Fruit fly (Drosophila melanogaster) whole organism, embryonic: Measurements from ENCODE around the gene CG13059.

Experiments used
- Aef1 ChIP-seq: fragments of 200-800 bp; sonication (Bioruptor generic); IDR thresholded peaks from 3 replicates; pipeline ENCODE4 v1.3.6; 2022; ENCODE audit warnings: missing biosample characterization, missing genetic modification characterization
- Antp ChIP-seq: fragments of 200-800 bp; sonication (Bioruptor generic); optimal IDR thresholded peaks from 3 replicates; lab custom pipeline; 2016; ENCODE audit warnings: missing biosample characterization, missing genetic modification characterization
- B-H1 ChIP-seq: fragments of 200-800 bp; sonication (Bioruptor generic); IDR thresholded peaks from 3 replicates; pipeline ENCODE4 v1.3.6; 2022; ENCODE audit warnings: missing biosample characterization, missing genetic modification characterization
- CG10321 ChIP-seq: fragments of 200-800 bp; sonication (Bioruptor generic); IDR thresholded peaks from 2 replicates; pipeline ENCODE4 v1.3.6; 2022; ENCODE audit warnings: missing biosample characterization, missing genetic modification characterization
- CG11093 ChIP-seq: fragments of 200-800 bp; sonication (Bioruptor generic); IDR thresholded peaks from 3 replicates; pipeline ENCODE4 v1.3.6; 2022; ENCODE audit warnings: missing biosample characterization, missing genetic modification characterization
- CG1233 ChIP-seq: fragments of 200-800 bp; sonication (Bioruptor generic); optimal IDR thresholded peaks from 4 replicates; lab custom pipeline; 2018; ENCODE audit warnings: missing biosample characterization, mild to moderate bottlenecking, missing genetic modification characterization
- CG13624 ChIP-seq: fragments of 200-800 bp; sonication (Bioruptor generic); optimal IDR thresholded peaks from 2 replicates; lab custom pipeline; 2016; ENCODE audit warnings: missing biosample characterization, missing genetic modification characterization
- CG15269 ChIP-seq: fragments of 200-800 bp; sonication (Bioruptor generic); optimal IDR thresholded peaks from 2 replicates; lab custom pipeline; 2018; ENCODE audit warnings: missing biosample characterization, mild to moderate bottlenecking, missing genetic modification characterization, moderate library complexity
- CG15514 ChIP-seq: fragments of 200-800 bp; sonication (Bioruptor generic); optimal IDR thresholded peaks from 3 replicates; lab custom pipeline; 2017; ENCODE audit warnings: missing biosample characterization, missing genetic modification characterization, mild to moderate bottlenecking, moderate library complexity, missing genetic modification reagents
- CG2116 ChIP-seq: fragments of 200-800 bp; sonication (Bioruptor generic); optimal IDR thresholded peaks from 3 replicates; lab custom pipeline; 2018; ENCODE audit warnings: missing biosample characterization, mild to moderate bottlenecking, missing genetic modification characterization
- CG32772 ChIP-seq: fragments of 200-800 bp; sonication (Bioruptor generic); IDR thresholded peaks from 2 replicates; pipeline ENCODE4 v1.3.6; 2022; ENCODE audit warnings: missing biosample characterization, missing genetic modification characterization
- CG3847 ChIP-seq: fragments of 200-800 bp; sonication (Bioruptor generic); IDR thresholded peaks from 2 replicates; pipeline ENCODE4 v1.3.6; 2022; ENCODE audit warnings: missing biosample characterization, missing genetic modification characterization
- CG6654 ChIP-seq: fragments of 200-800 bp; sonication (Bioruptor generic); optimal IDR thresholded peaks from 2 replicates; lab custom pipeline; 2017; ENCODE audit warnings: missing biosample characterization, mild to moderate bottlenecking, missing genetic modification characterization
- CG6683 ChIP-seq: fragments of 200-800 bp; sonication (Bioruptor generic); optimal IDR thresholded peaks from 2 replicates; lab custom pipeline; 2017; ENCODE audit warnings: missing biosample characterization, mild to moderate bottlenecking, missing genetic modification characterization, missing genetic modification reagents
- CG7357 ChIP-seq: fragments of 200-800 bp; sonication (Bioruptor generic); IDR thresholded peaks from 3 replicates; pipeline ENCODE4 v1.3.6; 2022; ENCODE audit warnings: missing biosample characterization, missing genetic modification characterization
- CG7556 ChIP-seq: fragments of 200-800 bp; sonication (Bioruptor generic); optimal IDR thresholded peaks from 2 replicates; lab custom pipeline; 2017; ENCODE audit warnings: missing biosample characterization, mild to moderate bottlenecking, missing genetic modification characterization
- CG7987 ChIP-seq: fragments of 200-800 bp; sonication (Bioruptor generic); optimal IDR thresholded peaks from 2 replicates; lab custom pipeline; 2018; ENCODE audit warnings: missing biosample characterization, mild to moderate bottlenecking, missing genetic modification characterization, moderate library complexity
- CG8089 ChIP-seq: fragments of 200-800 bp; sonication (Bioruptor generic); optimal IDR thresholded peaks from 3 replicates; lab custom pipeline; 2016; ENCODE audit warnings: missing biosample characterization, missing genetic modification characterization
- CG8290 ChIP-seq, 3 experiments: fragments of 200-800 bp; sonication (Bioruptor generic); optimal IDR thresholded peaks; 2 replicates each; lab custom pipeline; 2016 to 2019; ENCODE audit warnings: missing biosample characterization in 3 of 3, missing genetic modification characterization in 3 of 3, mild to moderate bottlenecking in 2 of 3, moderate library complexity in 1 of 3
- Dll ChIP-seq: fragments of 200-800 bp; sonication (Bioruptor generic); IDR thresholded peaks from 4 replicates; pipeline ENCODE4 v1.3.6; 2022; ENCODE audit warnings: missing biosample characterization, missing genetic modification characterization; ENCODE audit not compliant: partially characterized antibody
- Doc2 ChIP-seq: fragments of 200-800 bp; sonication (Bioruptor generic); IDR thresholded peaks from 2 replicates; pipeline ENCODE4 v1.3.6; 2022; ENCODE audit warnings: missing biosample characterization, missing genetic modification characterization
- MESR4 ChIP-seq: fragments of 200-800 bp; sonication (Bioruptor generic); optimal IDR thresholded peaks from 2 replicates; lab custom pipeline; 2018; ENCODE audit warnings: missing biosample characterization, mild to moderate bottlenecking, missing genetic modification characterization, moderate library complexity
- Nf-YC ChIP-seq: fragments of 200-800 bp; optimal IDR thresholded peaks from 3 replicates; lab custom pipeline; 2019; ENCODE audit warnings: missing biosample characterization, mild to moderate bottlenecking, missing genetic modification characterization, moderate library complexity
- Spps ChIP-seq: fragments of 200-800 bp; sonication (Bioruptor generic); optimal IDR thresholded peaks from 2 replicates; lab custom pipeline; 2018; ENCODE audit warnings: missing biosample characterization, mild to moderate bottlenecking, missing genetic modification characterization
- Sry-β ChIP-seq: fragments of 200-800 bp; sonication (Bioruptor generic); optimal IDR thresholded peaks from 2 replicates; lab custom pipeline; 2018; ENCODE audit warnings: missing biosample characterization, mild to moderate bottlenecking, missing genetic modification characterization, moderate library complexity
- Sry-δ ChIP-seq: fragments of 200-800 bp; sonication (Bioruptor generic); optimal IDR thresholded peaks from 2 replicates; lab custom pipeline; 2016; ENCODE audit warnings: missing biosample characterization, missing genetic modification characterization
- ase ChIP-seq: fragments of 200-800 bp; sonication (Bioruptor generic); IDR thresholded peaks from 3 replicates; pipeline ENCODE4 v1.3.6; 2022; ENCODE audit warnings: missing biosample characterization, missing genetic modification characterization
- bab2 ChIP-seq: fragments of 200-800 bp; sonication (Bioruptor generic); optimal IDR thresholded peaks from 2 replicates; lab custom pipeline; 2016; ENCODE audit warnings: missing biosample characterization, missing genetic modification characterization
- br ChIP-seq: fragments of >200 bp; optimal IDR thresholded peaks from 2 replicates; lab custom pipeline; 2017
- dati ChIP-seq: fragments of 200-800 bp; sonication (Bioruptor generic); IDR thresholded peaks from 2 replicates; pipeline ENCODE4 v1.3.6; 2022; ENCODE audit warnings: missing biosample characterization, missing genetic modification characterization
- dmrt99B ChIP-seq: fragments of 200-800 bp; sonication (Bioruptor generic); optimal IDR thresholded peaks from 2 replicates; lab custom pipeline; 2018; ENCODE audit warnings: missing biosample characterization, mild to moderate bottlenecking, missing genetic modification characterization, moderate library complexity
- eve ChIP-seq, 2 experiments: fragments of >200 bp; optimal IDR thresholded peaks; 2 replicates each; lab custom pipeline; 2017; ENCODE audit warnings: missing biosample characterization in 2 of 2, missing genetic modification characterization in 2 of 2
- exex ChIP-seq: fragments of 200-800 bp; sonication (Bioruptor generic); optimal IDR thresholded peaks from 4 replicates; lab custom pipeline; 2018; ENCODE audit warnings: missing biosample characterization, mild to moderate bottlenecking, missing genetic modification characterization, moderate library complexity
- eyg ChIP-seq: fragments of 200-800 bp; sonication (Bioruptor generic); optimal IDR thresholded peaks from 3 replicates; lab custom pipeline; 2016; ENCODE audit warnings: missing biosample characterization, missing genetic modification characterization
- fd3F ChIP-seq: fragments of 200-800 bp; sonication (Bioruptor generic); optimal IDR thresholded peaks from 2 replicates; lab custom pipeline; 2018; ENCODE audit warnings: missing biosample characterization, mild to moderate bottlenecking, missing genetic modification characterization, moderate library complexity
- fd96Cb ChIP-seq: fragments of 200-800 bp; sonication (Bioruptor generic); optimal IDR thresholded peaks from 2 replicates; lab custom pipeline; 2018; ENCODE audit warnings: missing biosample characterization, mild to moderate bottlenecking, missing genetic modification characterization, moderate library complexity
- ftz-f1 ChIP-seq: fragments of 200-800 bp; sonication (Bioruptor generic); optimal IDR thresholded peaks from 2 replicates; lab custom pipeline; 2016; ENCODE audit warnings: missing biosample characterization, missing genetic modification characterization
- grau ChIP-seq: fragments of 200-800 bp; optimal IDR thresholded peaks from 3 replicates; lab custom pipeline; 2019; ENCODE audit warnings: missing biosample characterization, mild to moderate bottlenecking, missing genetic modification characterization, moderate library complexity
- lab ChIP-seq: fragments of 200-800 bp; sonication (Bioruptor generic); optimal IDR thresholded peaks from 3 replicates; lab custom pipeline; 2017; ENCODE audit warnings: missing biosample characterization, missing genetic modification characterization, mild to moderate bottlenecking, moderate library complexity, missing genetic modification reagents
- onecut ChIP-seq: fragments of 200-800 bp; sonication (Bioruptor generic); IDR thresholded peaks from 2 replicates; pipeline ENCODE4 v1.3.6; 2022; ENCODE audit warnings: missing biosample characterization, missing genetic modification characterization
- org-1 ChIP-seq: fragments of 200-800 bp; sonication (Bioruptor generic); optimal IDR thresholded peaks from 2 replicates; lab custom pipeline; 2017; ENCODE audit warnings: missing biosample characterization, missing genetic modification characterization
- phol ChIP-seq: fragments of 200-800 bp; sonication (Bioruptor generic); optimal IDR thresholded peaks from 3 replicates; lab custom pipeline; 2018; ENCODE audit warnings: missing biosample characterization, mild to moderate bottlenecking, missing genetic modification characterization, moderate library complexity
- pros ChIP-seq: fragments of 200-800 bp; sonication (Bioruptor generic); optimal IDR thresholded peaks from 3 replicates; lab custom pipeline; 2019; ENCODE audit warnings: missing biosample characterization, mild to moderate bottlenecking, missing genetic modification characterization, moderate library complexity
- row ChIP-seq: fragments of 200-800 bp; sonication (Bioruptor generic); IDR thresholded peaks from 3 replicates; pipeline ENCODE4 v1.3.6; 2022; ENCODE audit warnings: missing biosample characterization, missing genetic modification characterization
- salm ChIP-seq: fragments of 200-800 bp; sonication (Bioruptor generic); optimal IDR thresholded peaks from 2 replicates; lab custom pipeline; 2018; ENCODE audit warnings: missing biosample characterization, mild to moderate bottlenecking, missing genetic modification characterization
- seq ChIP-seq: fragments of 200-800 bp; sonication (Bioruptor generic); IDR thresholded peaks from 2 replicates; pipeline ENCODE4 v1.3.6; 2022; ENCODE audit warnings: missing biosample characterization, missing genetic modification characterization
- trem ChIP-seq: fragments of 200-800 bp; optimal IDR thresholded peaks from 3 replicates; lab custom pipeline; 2019; ENCODE audit warnings: missing biosample characterization, mild to moderate bottlenecking, missing genetic modification characterization, moderate library complexity
- tup ChIP-seq: fragments of 200-800 bp; sonication (Bioruptor generic); optimal IDR thresholded peaks from 2 replicates; lab custom pipeline; 2016; ENCODE audit warnings: missing biosample characterization, mild to moderate bottlenecking, missing genetic modification characterization, moderate library complexity
- unpg ChIP-seq: fragments of 200-800 bp; sonication (Bioruptor generic); optimal IDR thresholded peaks from 3 replicates; lab custom pipeline; 2018; ENCODE audit warnings: missing biosample characterization, mild to moderate bottlenecking, missing genetic modification characterization, moderate library complexity
- zen2 ChIP-seq: fragments of 200-800 bp; sonication (Bioruptor generic); IDR thresholded peaks from 3 replicates; pipeline ENCODE4 v1.3.6; 2022; ENCODE audit warnings: missing biosample characterization, missing genetic modification characterization; ENCODE audit not compliant: partially characterized antibody

CG13059 gene

DNA sequence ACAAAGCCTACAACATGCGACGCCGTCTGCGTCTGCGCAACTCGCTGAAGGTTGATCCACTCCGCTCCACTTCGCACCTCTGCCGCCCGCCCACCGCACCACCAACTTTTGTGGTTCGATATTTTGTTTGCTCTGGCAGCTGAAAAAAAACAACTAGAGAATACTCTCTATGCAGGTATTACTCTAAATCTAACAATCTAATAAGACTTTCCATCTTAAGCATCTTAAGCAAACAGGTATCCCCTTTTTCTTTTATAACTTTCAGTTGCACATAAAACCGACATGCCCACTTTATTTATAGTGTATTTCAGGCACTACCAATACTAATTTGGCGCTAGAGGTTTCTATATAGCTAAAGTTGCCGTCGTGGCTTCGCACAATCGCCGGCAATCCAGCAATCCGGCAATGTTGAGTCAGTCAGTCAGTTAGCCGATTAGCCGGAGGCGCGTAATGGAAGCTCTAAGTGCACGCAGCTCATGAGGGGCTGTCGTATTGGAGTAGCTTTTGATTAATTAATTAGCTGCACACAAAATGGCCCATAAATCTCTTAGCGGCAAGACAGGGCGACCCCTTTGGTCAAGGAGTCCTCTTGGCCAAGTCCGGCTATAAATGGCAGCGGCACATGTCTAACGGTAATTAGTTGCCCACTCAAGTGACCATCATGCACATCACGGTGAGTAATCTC, 4.9 kb downstream of the CG13059 start, which contains the start of gene CG13058 (continued):
- TF ChIP-seq Sry-β (GFP tag; lab: Kevin White, UChicago) (no peak), CG7357 (GFP tag; lab: Robert Waterston, UW) (0 out of 3 replicates have a peak, but pooled peaks have one; percentile 41), Doc2 (peak; percentile 15; the same call in 1 of the 2 replicates), CG7556 (GFP tag; lab: Kevin White, UChicago) (peak; percentile 69), br (lab: Kevin White, UChicago) (no peak), row (GFP tag; lab: Robert Waterston, UW) (peak; percentile 83), CG1233 (GFP tag; lab: Kevin White, UChicago) (no peak), CG10321 (no peak), CG7987 (peak; percentile 9), dati (GFP tag; lab: Robert Waterston, UW) (no peak), eyg (no peak), CG32772 (GFP tag; lab: Robert Waterston, UW) (no peak), salm (tag; lab: Kevin White, UChicago) (no peak), MESR4 (GFP tag; lab: Kevin White, UChicago) (no peak), Nf-YC (tag; lab: Kevin White, UChicago) (no peak), Aef1 (peak; percentile 64), dmrt99B (peak; percentile 77), org-1 (GFP tag; lab: Kevin White, UChicago) (peak; percentile 50), bab2 (GFP tag; lab: Kevin White, UChicago) (no peak), CG15514 (GFP tag; lab: Kevin White, UChicago) (peak; percentile 51), ase (GFP tag; lab: Robert Waterston, UW) (no peak), CG3847 (GFP tag; lab: Robert Waterston, UW) (peak; percentile 77), CG2116 (GFP tag; lab: Kevin White, UChicago) (no peak), lab (GFP tag; lab: Kevin White, UChicago) (peak; percentile 83), eve (GFP tag; optimal IDR thresholded peaks at IDR 0.05; lab: Kevin White, UChicago) (no peak), phol (no peak), grau (tag; lab: Kevin White, UChicago) (peak; percentile 79), zen2 (no peak), unpg (peak; percentile 67), CG6683 (no peak), trem (no peak), Sry-δ (GFP tag; lab: Kevin White, UChicago) (peak; percentile 32), CG13624 (no peak), Antp (GFP tag; lab: Kevin White, UChicago) (no peak), CG8290 (GFP tag; optimal IDR thresholded peaks at IDR 0.05; lab: Kevin White, UChicago) (no peak), CG8290 (tag; optimal IDR thresholded peaks at IDR 0.05; lab: Kevin White, UChicago) (peak in 1 of 2 experiments; percentile 81), ftz-f1 (GFP tag; lab: Kevin White, UChicago) (no peak), CG15269 (peak; percentile 86), exex (tag; lab: Kevin White, UChicago) (no peak), tup (no peak), fd96Cb (tag; lab: Kevin White, UChicago) (peak; percentile 60), Dll (no peak), CG8089 (GFP tag; lab: Kevin White, UChicago) (peak; percentile 41), CG11093 (GFP tag; lab: Robert Waterston, UW) (no peak), seq (GFP tag; lab: Robert Waterston, UW) (peak; percentile 74), B-H1 (GFP tag; lab: Robert Waterston, UW) (no peak), onecut (GFP tag; lab: Robert Waterston, UW) (peak; percentile 30; the same call in 1 of the 2 replicates), fd3F (GFP tag; lab: Kevin White, UChicago) (peak; percentile 72), CG6654 (no peak), pros (no peak), Spps (tag; lab: Kevin White, UChicago) (no peak)
